Worm (Caenorhabditis elegans) whole organism, midembryonic: ENCODE measurements around the gene tif-1A.

Experiments
- T22C8.4 ChIP-seq: fragments of 200-800 bp; sonication (Bioruptor generic); IDR thresholded peaks from 2 replicates; pipeline ENCODE4 v1.3.6; 2022; ENCODE audit warnings: missing genetic modification characterization, missing compliant biosample characterization
- cog-1 ChIP-seq: sonication (generic microtip); optimal IDR thresholded peaks from 2 replicates; lab custom pipeline; 2016; ENCODE audit warnings: missing genetic modification characterization, missing compliant biosample characterization
- flt-1 ChIP-seq: fragments of 200-800 bp; sonication (Bioruptor generic); IDR thresholded peaks from 2 replicates; pipeline ENCODE4 v1.3.6; 2022; ENCODE audit warnings: missing genetic modification characterization, missing compliant biosample characterization
- klf-2 ChIP-seq: fragments of 200-800 bp; sonication (Bioruptor generic); conservative IDR thresholded peaks from 2 replicates; pipeline ENCODE4 v1.3.6; 2022; ENCODE audit warnings: missing genetic modification reagents, missing genetic modification characterization, missing compliant biosample characterization
- med-1 ChIP-seq: sonication (generic microtip); optimal IDR thresholded peaks from 2 replicates; lab custom pipeline; 2017; ENCODE audit warnings: missing genetic modification characterization, mild to moderate bottlenecking, missing compliant biosample characterization, antibody characterized with exemption, missing genetic modification reagents; ENCODE audit not compliant: insufficient read depth
- ref-1 ChIP-seq: fragments of 200-800 bp; sonication (Bioruptor generic); conservative IDR thresholded peaks from 2 replicates; pipeline ENCODE4 v1.3.6; 2022; ENCODE audit warnings: missing genetic modification reagents, missing genetic modification characterization, missing compliant biosample characterization
- tab-1 ChIP-seq: fragments of 200-800 bp; sonication (Bioruptor generic); IDR thresholded peaks from 2 replicates; pipeline ENCODE4 v1.3.6; 2022; ENCODE audit warnings: missing genetic modification characterization, missing compliant biosample characterization
- ztf-23 ChIP-seq: fragments of 200-800 bp; sonication (Bioruptor generic); IDR thresholded peaks from 2 replicates; pipeline ENCODE4 v1.3.6; 2022; ENCODE audit warnings: missing genetic modification reagents, missing genetic modification characterization, missing compliant biosample characterization
- ztf-29 ChIP-seq: fragments of 200-800 bp; sonication (Bioruptor generic); IDR thresholded peaks from 2 replicates; pipeline ENCODE4 v1.3.6; 2022; ENCODE audit warnings: missing genetic modification reagents, missing genetic modification characterization, missing compliant biosample characterization

tif-1A gene

ce11 chrIII:4009181-4009580 is 5.3 kb upstream of the tif-1A start:
- TF ChIP-seq ref-1 (GFP tag; lab: Robert Waterston, UW) (no peak), flt-1 (GFP tag; lab: Robert Waterston, UW) (no peak), klf-2 (no peak), tab-1 (GFP tag; lab: Robert Waterston, UW) (no peak), ztf-23 (GFP tag; lab: Robert Waterston, UW) (no peak), med-1 (GFP tag; lab: Kevin White, UChicago) (no peak), ztf-29 (GFP tag; lab: Robert Waterston, UW) (no peak), cog-1 (tag; lab: Kevin White, UChicago) (no peak), T22C8.4 (GFP tag; lab: Robert Waterston, UW) (no peak)

DNA sequence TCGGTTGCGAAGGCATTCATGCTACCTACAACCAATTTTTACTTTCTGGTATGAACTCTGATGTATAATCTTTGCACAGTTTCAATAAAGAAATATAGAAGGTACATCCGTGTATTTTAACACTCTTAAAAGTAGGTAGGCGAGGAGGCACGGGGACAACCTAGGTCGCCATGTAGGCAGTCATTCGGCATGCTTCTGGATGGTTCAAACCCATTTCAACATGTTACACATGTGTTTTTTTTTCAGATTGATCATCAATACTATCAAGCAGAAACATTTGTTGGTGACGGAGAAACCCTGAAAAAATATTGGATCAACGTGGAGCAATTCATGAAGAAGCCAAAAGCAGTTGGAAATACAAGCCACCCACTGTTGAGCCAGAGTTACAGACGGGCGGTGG is 3.1 kb upstream of the tif-1A start:
- TF ChIP-seq cog-1 (tag; lab: Kevin White, UChicago): no peak
- TF ChIP-seq ztf-29 (GFP tag; lab: Robert Waterston, UW): no peak
- TF ChIP-seq ref-1 (GFP tag; lab: Robert Waterston, UW): no peak
- no peak for TF ChIP-seq flt-1 (GFP tag; lab: Robert Waterston, UW)

DNA sequence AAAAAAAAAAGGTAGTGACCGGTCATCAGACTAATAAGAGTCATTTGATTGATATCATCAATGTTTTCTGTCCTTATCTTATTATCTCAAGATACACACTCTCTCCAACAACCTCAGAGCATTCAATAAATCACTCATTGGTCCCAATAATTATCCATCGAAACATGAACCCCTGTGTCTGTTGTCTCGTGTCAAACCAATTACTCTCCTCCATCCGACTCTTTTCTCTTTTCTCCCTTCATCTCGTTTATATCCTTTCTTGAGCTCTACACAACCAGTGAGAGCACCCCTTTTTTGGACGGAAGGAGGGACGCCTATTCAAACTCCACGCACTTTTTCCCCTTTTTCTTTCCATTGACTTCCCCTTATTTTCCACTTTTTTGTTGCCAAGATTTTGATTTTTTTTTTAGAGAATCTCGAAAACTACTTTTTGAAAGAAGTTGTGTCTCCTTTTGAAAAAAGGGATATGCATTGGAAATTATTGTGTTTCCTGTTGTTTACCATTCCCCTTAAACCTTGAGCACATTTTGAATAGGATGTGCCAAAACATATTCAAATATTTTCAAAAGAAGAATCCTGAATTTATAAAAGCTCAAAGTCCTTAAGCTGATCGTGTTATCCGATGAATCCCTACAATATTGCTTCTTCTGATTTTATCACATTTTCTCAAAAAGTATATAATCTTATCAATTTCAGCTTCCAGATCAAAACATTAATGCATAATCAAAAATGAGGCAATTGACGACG is 1.7 kb upstream of the tif-1A start, which contains the start of gene pxd-1:
pxd-1 (plus strand) TSS at position 697 of the 747 bp plus-strand sequence.
- TF ChIP-seq tab-1 (GFP tag; lab: Robert Waterston, UW) (no peak), med-1 (GFP tag; lab: Kevin White, UChicago) (no peak)

ce11 chrIII:3994457-3994856 is 9.5 kb downstream of the tif-1A start:
- TF ChIP-seq med-1 (GFP tag; lab: Kevin White, UChicago) (no peak), ztf-29 (GFP tag; lab: Robert Waterston, UW) (no peak), tab-1 (GFP tag; lab: Robert Waterston, UW) (no peak), flt-1 (GFP tag; lab: Robert Waterston, UW) (no peak), T22C8.4 (GFP tag; lab: Robert Waterston, UW) (no peak), ztf-23 (GFP tag; lab: Robert Waterston, UW) (no peak), ref-1 (GFP tag; lab: Robert Waterston, UW) (no peak)

ce11 chrIII:3992089-3992488 is 11.8 kb downstream of the tif-1A start, which contains the start of gene glb-11:
TSS of gene glb-11 (minus strand) at chrIII:3992189.
- TF ChIP-seq ztf-23 (GFP tag; lab: Robert Waterston, UW) (no peak), T22C8.4 (GFP tag; lab: Robert Waterston, UW) (no peak), tab-1 (GFP tag; lab: Robert Waterston, UW) (no peak), cog-1 (tag; lab: Kevin White, UChicago) (no peak), ref-1 (GFP tag; lab: Robert Waterston, UW) (no peak), med-1 (GFP tag; lab: Kevin White, UChicago) (no peak), flt-1 (GFP tag; lab: Robert Waterston, UW) (no peak), klf-2 (no peak), ztf-29 (GFP tag; lab: Robert Waterston, UW) (no peak)

- TF ChIP-seq tab-1 (GFP tag; lab: Robert Waterston, UW): no peak
- TF ChIP-seq ref-1 (GFP tag; lab: Robert Waterston, UW): no peak
- TF ChIP-seq flt-1 (GFP tag; lab: Robert Waterston, UW): no peak
- TF ChIP-seq cog-1 (tag; lab: Kevin White, UChicago): no peak
These were observed 12.6 kb downstream of the tif-1A start for ce11 chrIII:3991362-3991761.

DNA sequence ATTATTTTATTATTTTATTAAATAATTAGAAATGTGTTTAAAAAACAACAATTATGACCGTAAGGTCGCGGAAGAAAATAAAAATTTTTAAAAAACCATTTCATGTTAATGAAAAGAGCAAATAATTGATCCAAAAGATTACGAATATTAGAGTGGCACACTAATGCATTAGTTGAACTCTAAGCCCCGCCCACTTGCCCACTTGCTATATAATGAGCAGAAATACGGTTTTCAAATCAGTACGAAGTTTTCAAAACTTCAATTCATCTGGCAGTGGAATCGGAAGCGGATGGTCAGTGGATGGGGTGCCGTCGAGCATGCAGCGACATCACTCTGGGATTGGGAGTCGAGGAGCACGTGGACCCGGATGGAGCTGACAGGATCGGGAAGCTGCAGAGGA is 16.2 kb downstream of the tif-1A start, which contains the start of gene C36E8.6:
C36E8.6 (plus strand) TSS at position 301 of the 400 bp plus-strand sequence.
- no peak for TF ChIP-seq med-1 (GFP tag; lab: Kevin White, UChicago)
- TF ChIP-seq klf-2: no peak
- TF ChIP-seq ztf-23 (GFP tag; lab: Robert Waterston, UW): no peak
- TF ChIP-seq flt-1 (GFP tag; lab: Robert Waterston, UW): no peak
- no peak for TF ChIP-seq T22C8.4 (GFP tag; lab: Robert Waterston, UW)
- no peak for TF ChIP-seq ref-1 (GFP tag; lab: Robert Waterston, UW)
- no peak for TF ChIP-seq ztf-29 (GFP tag; lab: Robert Waterston, UW)
- no peak for TF ChIP-seq tab-1 (GFP tag; lab: Robert Waterston, UW)
- TF ChIP-seq cog-1 (tag; lab: Kevin White, UChicago): no peak

DNA sequence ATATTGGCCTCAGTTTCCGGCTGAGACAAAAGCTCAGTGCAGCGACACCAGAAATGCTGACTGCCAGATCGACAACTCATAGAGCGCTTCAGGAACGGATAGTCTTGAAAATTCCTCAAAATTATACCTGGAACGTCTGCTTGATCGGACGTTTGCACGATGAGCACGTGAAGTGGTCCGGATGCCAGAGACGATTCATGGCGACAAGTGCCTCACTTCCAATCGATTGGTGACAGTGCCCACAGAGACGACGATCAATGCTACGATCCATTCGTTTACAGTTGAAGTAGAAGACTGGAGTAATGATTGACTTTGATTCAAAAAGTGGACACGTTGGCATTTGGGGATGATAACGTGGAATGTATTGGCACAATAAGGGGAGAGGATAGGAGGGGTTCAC is 17.5 kb downstream of the tif-1A start, which contains the start of gene Y1A5A.1:
Y1A5A.1 (minus strand) TSS at position 294 of the 400 bp plus-strand sequence.
- no peak for TF ChIP-seq ztf-29 (GFP tag; lab: Robert Waterston, UW)
- TF ChIP-seq tab-1 (GFP tag; lab: Robert Waterston, UW): no peak
- no peak for TF ChIP-seq flt-1 (GFP tag; lab: Robert Waterston, UW)
- TF ChIP-seq med-1 (GFP tag; lab: Kevin White, UChicago): no peak
- no peak for TF ChIP-seq ref-1 (GFP tag; lab: Robert Waterston, UW)
- TF ChIP-seq ztf-23 (GFP tag; lab: Robert Waterston, UW): no peak
- no peak for TF ChIP-seq T22C8.4 (GFP tag; lab: Robert Waterston, UW)
- TF ChIP-seq klf-2: no peak
- TF ChIP-seq cog-1 (tag; lab: Kevin White, UChicago): no peak

- TF ChIP-seq ref-1 (GFP tag; lab: Robert Waterston, UW): no peak
- no peak for TF ChIP-seq ztf-23 (GFP tag; lab: Robert Waterston, UW)
These were observed 19.8 kb downstream of the tif-1A start for ce11 chrIII:3984049-3984484.
